Fruit fly (Drosophila melanogaster): ENCODE measurements around the gene bru1.

- TF ChIP-seq CG32264 (GFP tag; optimal IDR thresholded peaks at IDR 0.05) = no peak
- no peak for TF ChIP-seq ey (GFP tag; optimal IDR thresholded peaks at IDR 0.05)
These were observed 179.1 kb downstream of the bru1 start for dm6 chr2L:12353926-12354325.
